Fruit fly (Drosophila melanogaster) whole organism, embryonic: Measurements from ENCODE around the gene Fst.
A peak's percentile ranks its signal among the peaks of the same experiment; 100 is the strongest.

Experiments used
- CG10959 ChIP-seq: fragments of 200-800 bp; sonication (Bioruptor generic); IDR thresholded peaks from 2 replicates; pipeline ENCODE4 v1.3.6; 2022; ENCODE audit warnings: missing biosample characterization, missing genetic modification characterization
- CG10979 ChIP-seq: fragments of 200-800 bp; sonication (Bioruptor generic); optimal IDR thresholded peaks from 2 replicates; lab custom pipeline; 2018; ENCODE audit warnings: missing biosample characterization, mild to moderate bottlenecking, missing genetic modification characterization, moderate library complexity
- CG11085 ChIP-seq: fragments of 200-800 bp; sonication (Bioruptor generic); IDR thresholded peaks from 2 replicates; pipeline ENCODE4 v1.3.6; 2022; ENCODE audit warnings: missing biosample characterization, missing genetic modification characterization
- CG11247 ChIP-seq: fragments of 200-800 bp; sonication (Bioruptor generic); IDR thresholded peaks from 2 replicates; pipeline ENCODE4 v1.3.6; 2022; ENCODE audit warnings: missing biosample characterization, missing genetic modification characterization
- CG11696 ChIP-seq: fragments of 200-800 bp; sonication (Bioruptor generic); IDR thresholded peaks from 2 replicates; pipeline ENCODE4 v1.3.6; 2022; ENCODE audit warnings: missing biosample characterization, missing genetic modification characterization
- CG13624 ChIP-seq: fragments of 200-800 bp; sonication (Bioruptor generic); optimal IDR thresholded peaks from 2 replicates; lab custom pipeline; 2016; ENCODE audit warnings: missing biosample characterization, missing genetic modification characterization
- CG14965 ChIP-seq: fragments of 200-800 bp; sonication (Bioruptor generic); optimal IDR thresholded peaks from 2 replicates; lab custom pipeline; 2016; ENCODE audit warnings: missing biosample characterization, missing genetic modification characterization, borderline replicate concordance
- CG15479 ChIP-seq: fragments of 200-800 bp; sonication (Bioruptor generic); optimal IDR thresholded peaks from 3 replicates; lab custom pipeline; 2019; ENCODE audit warnings: missing biosample characterization, mild to moderate bottlenecking, missing genetic modification characterization, moderate library complexity
- CG16815 ChIP-seq: fragments of 200-800 bp; sonication (Bioruptor generic); optimal IDR thresholded peaks from 3 replicates; lab custom pipeline; 2017; ENCODE audit warnings: missing biosample characterization, mild to moderate bottlenecking, missing genetic modification characterization
- CG17359 ChIP-seq: fragments of 200-800 bp; sonication (Bioruptor generic); optimal IDR thresholded peaks from 3 replicates; lab custom pipeline; 2018; ENCODE audit warnings: missing biosample characterization, mild to moderate bottlenecking, missing genetic modification characterization, moderate library complexity
- CG2120 ChIP-seq: fragments of 200-800 bp; sonication (Bioruptor generic); optimal IDR thresholded peaks from 3 replicates; lab custom pipeline; 2016; ENCODE audit warnings: missing biosample characterization, missing genetic modification characterization
- CG4282 ChIP-seq: fragments of 200-800 bp; sonication (Bioruptor generic); optimal IDR thresholded peaks from 2 replicates; lab custom pipeline; 2016; ENCODE audit warnings: missing biosample characterization, missing genetic modification characterization
- CG43689 ChIP-seq: fragments of 200-800 bp; sonication (Bioruptor generic); IDR thresholded peaks from 2 replicates; pipeline ENCODE4 v1.3.6; 2022; ENCODE audit warnings: missing biosample characterization, missing genetic modification characterization
- CG4617 ChIP-seq: fragments of 200-800 bp; sonication (Bioruptor generic); optimal IDR thresholded peaks from 3 replicates; lab custom pipeline; 2016; ENCODE audit warnings: missing biosample characterization, missing genetic modification characterization, borderline replicate concordance
- CG6654 ChIP-seq: fragments of 200-800 bp; sonication (Bioruptor generic); optimal IDR thresholded peaks from 2 replicates; lab custom pipeline; 2017; ENCODE audit warnings: missing biosample characterization, mild to moderate bottlenecking, missing genetic modification characterization
- CG6791 ChIP-seq: fragments of 200-800 bp; sonication (Bioruptor generic); IDR thresholded peaks from 3 replicates; pipeline ENCODE4 v1.3.6; 2022; ENCODE audit warnings: missing biosample characterization, missing genetic modification characterization; ENCODE audit not compliant: partially characterized antibody
- CG7357 ChIP-seq: fragments of 200-800 bp; sonication (Bioruptor generic); IDR thresholded peaks from 3 replicates; pipeline ENCODE4 v1.3.6; 2022; ENCODE audit warnings: missing biosample characterization, missing genetic modification characterization
- CG7928 ChIP-seq: fragments of 200-800 bp; sonication (Bioruptor generic); optimal IDR thresholded peaks from 2 replicates; lab custom pipeline; 2017; ENCODE audit warnings: missing biosample characterization, mild to moderate bottlenecking, missing genetic modification characterization
- Camta ChIP-seq: fragments of 200-800 bp; sonication (Bioruptor generic); optimal IDR thresholded peaks from 2 replicates; lab custom pipeline; 2016; ENCODE audit warnings: missing biosample characterization, missing genetic modification characterization
- Dfd ChIP-seq, 2 experiments: fragments of >200 bp; optimal IDR thresholded peaks; 2 replicates each; lab custom pipeline; 2017; ENCODE audit warnings: missing biosample characterization in 2 of 2, missing genetic modification characterization in 2 of 2
- Doc3 ChIP-seq: fragments of 200-800 bp; sonication (Bioruptor generic); IDR thresholded peaks from 3 replicates; pipeline ENCODE4 v1.3.6; 2022; ENCODE audit warnings: missing biosample characterization, missing genetic modification characterization; ENCODE audit not compliant: partially characterized antibody
- Dp ChIP-seq: fragments of 200-800 bp; sonication (Bioruptor generic); optimal IDR thresholded peaks from 2 replicates; lab custom pipeline; 2018; ENCODE audit warnings: missing biosample characterization, mild to moderate bottlenecking, missing genetic modification characterization, moderate library complexity
- Dref ChIP-seq: fragments of 200-800 bp; sonication (Bioruptor generic); IDR thresholded peaks from 2 replicates; pipeline ENCODE4 v1.3.6; 2022; ENCODE audit warnings: missing biosample characterization, missing genetic modification characterization
- E2f2 ChIP-seq: fragments of 200-800 bp; sonication (Bioruptor generic); IDR thresholded peaks from 2 replicates; pipeline ENCODE4 v1.3.6; 2022; ENCODE audit warnings: missing biosample characterization, missing genetic modification characterization
- ERR ChIP-seq: fragments of 200-800 bp; sonication (Bioruptor generic); optimal IDR thresholded peaks from 2 replicates; lab custom pipeline; 2016; ENCODE audit warnings: missing biosample characterization, missing genetic modification characterization
- HLH4C ChIP-seq: fragments of 200-800 bp; sonication (Bioruptor generic); IDR thresholded peaks from 3 replicates; pipeline ENCODE4 v1.3.6; 2022; ENCODE audit warnings: missing biosample characterization, missing genetic modification characterization; ENCODE audit not compliant: partially characterized antibody
- HmgD ChIP-seq: fragments of 200-800 bp; sonication (Bioruptor generic); optimal IDR thresholded peaks from 3 replicates; lab custom pipeline; 2016; ENCODE audit warnings: missing biosample characterization, missing genetic modification characterization
- Hr78 ChIP-seq, 2 experiments: fragments of 200-800 bp in 1 of 2; fragments of >200 bp in 1 of 2; sonication (Bioruptor generic) in 1 of 2; optimal IDR thresholded peaks; 2 replicates each; lab custom pipeline; 2017 to 2019; ENCODE audit warnings: missing biosample characterization in 2 of 2, missing genetic modification characterization in 2 of 2, mild to moderate bottlenecking in 1 of 2, moderate library complexity in 1 of 2
- Lpt ChIP-seq: fragments of >200 bp; optimal IDR thresholded peaks from 2 replicates; lab custom pipeline; 2018; ENCODE audit warnings: missing biosample characterization, missing genetic modification characterization
- Mrtf ChIP-seq: fragments of 200-800 bp; sonication (Bioruptor generic); IDR thresholded peaks from 3 replicates; pipeline ENCODE4 v1.3.6; 2022; ENCODE audit warnings: missing biosample characterization, missing genetic modification characterization
- NC2α ChIP-seq: fragments of 200-800 bp; sonication (Bioruptor generic); optimal IDR thresholded peaks from 2 replicates; lab custom pipeline; 2016; ENCODE audit warnings: missing biosample characterization, missing genetic modification characterization
- NC2β ChIP-seq: fragments of 200-800 bp; sonication (Bioruptor generic); optimal IDR thresholded peaks from 2 replicates; lab custom pipeline; 2016; ENCODE audit warnings: missing biosample characterization, missing genetic modification characterization
- NFAT ChIP-seq: fragments of 200-800 bp; sonication (Bioruptor generic); IDR thresholded peaks from 2 replicates; pipeline ENCODE4 v1.3.6; 2022; ENCODE audit warnings: missing biosample characterization, missing genetic modification characterization
- Oaz ChIP-seq: fragments of 200-800 bp; sonication (Bioruptor generic); IDR thresholded peaks from 2 replicates; pipeline ENCODE4 v1.3.6; 2022; ENCODE audit warnings: missing biosample characterization, missing genetic modification characterization
- PHDP ChIP-seq: fragments of 200-800 bp; sonication (Bioruptor generic); optimal IDR thresholded peaks from 3 replicates; lab custom pipeline; 2018; ENCODE audit warnings: missing biosample characterization, mild to moderate bottlenecking, missing genetic modification characterization, moderate library complexity
- Sin3A ChIP-seq: fragments of >200 bp; optimal IDR thresholded peaks from 2 replicates; lab custom pipeline; 2018
- Trl ChIP-seq, 3 experiments: fragments of >200 bp in 2 of 3; fragments of 200-800 bp in 1 of 3; sonication (Bioruptor generic) in 1 of 3; optimal IDR thresholded peaks; 2 replicates in 1 of 3; 3 replicates in 2 of 3; lab custom pipeline; 2016 to 2017; ENCODE audit warnings: missing biosample characterization in 1 of 3, missing genetic modification characterization in 1 of 3
- bbx ChIP-seq: fragments of 200-800 bp; sonication (Bioruptor generic); IDR thresholded peaks from 2 replicates; pipeline ENCODE4 v1.3.6; 2022; ENCODE audit warnings: missing biosample characterization, missing genetic modification characterization; ENCODE audit not compliant: partially characterized antibody
- br ChIP-seq: fragments of >200 bp; optimal IDR thresholded peaks from 2 replicates; lab custom pipeline; 2017
- cato ChIP-seq: fragments of 200-800 bp; sonication (Bioruptor generic); optimal IDR thresholded peaks from 2 replicates; lab custom pipeline; 2016; ENCODE audit warnings: missing biosample characterization, missing genetic modification characterization, borderline replicate concordance
- ftz-f1 ChIP-seq: fragments of 200-800 bp; sonication (Bioruptor generic); optimal IDR thresholded peaks from 2 replicates; lab custom pipeline; 2016; ENCODE audit warnings: missing biosample characterization, missing genetic modification characterization
- gcm ChIP-seq: fragments of 200-800 bp; sonication (Bioruptor generic); optimal IDR thresholded peaks from 2 replicates; lab custom pipeline; 2019; ENCODE audit warnings: missing biosample characterization, mild to moderate bottlenecking, missing genetic modification characterization, moderate library complexity
- h ChIP-seq: fragments of >200 bp; optimal IDR thresholded peaks from 2 replicates; lab custom pipeline; 2017
- kah ChIP-seq: fragments of 200-800 bp; sonication (Bioruptor generic); optimal IDR thresholded peaks from 2 replicates; lab custom pipeline; 2018; ENCODE audit warnings: missing biosample characterization, mild to moderate bottlenecking, missing genetic modification characterization
- kni ChIP-seq: fragments of 200-800 bp; sonication (Bioruptor generic); optimal IDR thresholded peaks from 3 replicates; lab custom pipeline; 2017; ENCODE audit warnings: mild to moderate bottlenecking, missing biosample characterization, missing genetic modification reagents, missing genetic modification characterization
- mld ChIP-seq: fragments of 200-800 bp; sonication (Bioruptor generic); IDR thresholded peaks from 3 replicates; pipeline ENCODE4 v1.3.6; 2022; ENCODE audit warnings: missing biosample characterization, missing genetic modification characterization; ENCODE audit not compliant: partially characterized antibody
- org-1 ChIP-seq: fragments of 200-800 bp; sonication (Bioruptor generic); optimal IDR thresholded peaks from 2 replicates; lab custom pipeline; 2017; ENCODE audit warnings: missing biosample characterization, missing genetic modification characterization
- repo ChIP-seq: fragments of 200-800 bp; sonication (Bioruptor generic); optimal IDR thresholded peaks from 2 replicates; lab custom pipeline; 2016; ENCODE audit warnings: missing biosample characterization, missing genetic modification characterization
- run ChIP-seq: fragments of 200-800 bp; sonication (Bioruptor generic); optimal IDR thresholded peaks from 3 replicates; lab custom pipeline; 2018; ENCODE audit warnings: missing biosample characterization, mild to moderate bottlenecking, missing genetic modification characterization
- twi ChIP-seq: fragments of 200-800 bp; optimal IDR thresholded peaks from 2 replicates; lab custom pipeline; 2019; ENCODE audit warnings: missing biosample characterization, mild to moderate bottlenecking, missing genetic modification characterization, moderate library complexity
- wdn ChIP-seq: fragments of 200-800 bp; sonication (Bioruptor generic); IDR thresholded peaks from 2 replicates; pipeline ENCODE4 v1.3.6; 2022; ENCODE audit warnings: missing biosample characterization, missing genetic modification characterization
- wor ChIP-seq: fragments of 200-800 bp; sonication (Bioruptor generic); IDR thresholded peaks from 2 replicates; pipeline ENCODE4 v1.3.6; 2022; ENCODE audit warnings: missing biosample characterization, missing genetic modification characterization

Fst gene

DNA sequence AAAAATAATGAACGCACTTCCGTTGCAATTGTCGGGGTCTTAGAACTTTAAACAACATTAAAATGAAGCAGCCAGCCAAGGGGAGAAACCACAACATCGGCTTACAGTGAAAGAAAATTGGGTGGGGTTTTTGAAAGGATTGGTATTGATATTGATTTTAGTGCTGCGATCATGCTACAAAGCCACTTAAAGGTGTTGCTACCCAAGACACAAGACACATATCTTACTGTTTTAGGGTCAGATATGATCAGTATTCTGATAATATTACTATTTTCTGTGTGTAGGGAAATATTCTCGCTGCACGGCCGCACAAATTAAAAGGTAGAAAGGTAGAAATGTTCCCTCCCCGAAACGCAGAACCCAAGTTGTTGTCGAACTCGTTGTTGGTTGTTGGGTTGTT, 40.9 kb downstream of the Fst start (continued):
- no peak for TF ChIP-seq HmgD (GFP tag; lab: Kevin White, UChicago)
- TF ChIP-seq CG13624 (GFP tag; lab: Kevin White, UChicago) = no peak
- TF ChIP-seq NC2α (GFP tag; lab: Kevin White, UChicago) = no peak
- TF ChIP-seq cato (GFP tag; lab: Kevin White, UChicago) = no peak
- TF ChIP-seq kni (GFP tag; lab: Kevin White, UChicago) = no peak
- no peak for TF ChIP-seq Hr78 (GFP tag; optimal IDR thresholded peaks at IDR 0.05; lab: Kevin White, UChicago)
- TF ChIP-seq h (lab: Kevin White, UChicago) = no peak
- no peak for TF ChIP-seq Lpt (GFP tag; lab: Kevin White, UChicago)
- TF ChIP-seq Dfd (GFP tag; optimal IDR thresholded peaks at IDR 0.05; lab: Kevin White, UChicago) = no peak
- no peak for TF ChIP-seq mld (GFP tag; lab: Robert Waterston, UW)
- TF ChIP-seq CG17359 (tag; lab: Kevin White, UChicago) = no peak
- no peak for TF ChIP-seq ERR
- no peak for TF ChIP-seq Sin3A
- no peak for TF ChIP-seq E2f2 (GFP tag; lab: Robert Waterston, UW)
- no peak for TF ChIP-seq ftz-f1 (GFP tag; lab: Kevin White, UChicago)
- TF ChIP-seq NFAT = no peak
- TF ChIP-seq CG16815 (GFP tag; lab: Kevin White, UChicago) = peak; percentile 20
- no peak for TF ChIP-seq Dref (GFP tag; lab: Robert Waterston, UW)
- no peak for TF ChIP-seq Mrtf
- no peak for TF ChIP-seq PHDP
- TF ChIP-seq CG11247 (GFP tag; lab: Robert Waterston, UW) = no peak
- TF ChIP-seq wor = no peak
- TF ChIP-seq CG43689 = no peak
- no peak for TF ChIP-seq CG4617
- TF ChIP-seq Dp (GFP tag; lab: Kevin White, UChicago) = no peak
- no peak for TF ChIP-seq CG6791 (GFP tag; lab: Robert Waterston, UW)
- TF ChIP-seq bbx (GFP tag; lab: Robert Waterston, UW) = no peak
- no peak for TF ChIP-seq Trl (optimal IDR thresholded peaks at IDR 0.05; lab: Kevin White, UChicago)
- peak; percentile 29 for TF ChIP-seq Trl (GFP tag; optimal IDR thresholded peaks at IDR 0.05; lab: Kevin White, UChicago)
- peak; percentile 79 for TF ChIP-seq CG10979 (tag; lab: Kevin White, UChicago)
- no peak for TF ChIP-seq br
- TF ChIP-seq CG14965 (GFP tag; lab: Kevin White, UChicago) = no peak
- TF ChIP-seq repo (GFP tag; lab: Kevin White, UChicago) = no peak
- TF ChIP-seq wdn (GFP tag; lab: Robert Waterston, UW) = no peak
- no peak for TF ChIP-seq CG11085 (GFP tag; lab: Robert Waterston, UW)
- peak; percentile 63 for TF ChIP-seq NC2β (GFP tag; lab: Kevin White, UChicago)
- TF ChIP-seq CG7357 (GFP tag; lab: Robert Waterston, UW) = peak; percentile 20; the same call in 1 of the 3 replicates
- TF ChIP-seq org-1 (GFP tag; lab: Kevin White, UChicago) = no peak
- no peak for TF ChIP-seq CG2120 (GFP tag; lab: Kevin White, UChicago)
- TF ChIP-seq HLH4C (GFP tag; lab: Robert Waterston, UW) = no peak
- TF ChIP-seq Camta (GFP tag; lab: Kevin White, UChicago) = no peak
- no peak for TF ChIP-seq CG6654 (GFP tag; lab: Kevin White, UChicago)
- TF ChIP-seq Doc3 (GFP tag; lab: Robert Waterston, UW) = no peak
- TF ChIP-seq kah = no peak
- no peak for TF ChIP-seq CG4282
- TF ChIP-seq Oaz = no peak
- no peak for TF ChIP-seq CG15479
- TF ChIP-seq CG7928 (GFP tag; lab: Kevin White, UChicago) = no peak
- peak; percentile 61 for TF ChIP-seq CG10959 (GFP tag; lab: Robert Waterston, UW)
- no peak for TF ChIP-seq twi
- no peak for TF ChIP-seq gcm (GFP tag; lab: Kevin White, UChicago)
- TF ChIP-seq CG11696 = no peak
- TF ChIP-seq run (tag; lab: Kevin White, UChicago) = no peak
